Worm (Caenorhabditis elegans) whole organism, young adult: Measurements from ENCODE around the gene C56G2.5.

ENCODE experiments used
- C06A6.2 ChIP-seq: fragments of 200-800 bp; sonication (Bioruptor generic); conservative IDR thresholded peaks from 2 replicates; pipeline ENCODE4 v1.3.6; 2022; ENCODE audit warnings: missing genetic modification characterization, missing compliant biosample characterization
- akir-1 ChIP-seq: fragments of 200-800 bp; sonication (Bioruptor generic); optimal IDR thresholded peaks from 2 replicates; lab custom pipeline; 2018; ENCODE audit warnings: mild to moderate bottlenecking, missing genetic modification characterization, moderate library complexity, missing compliant biosample characterization
- dpl-1 ChIP-seq: fragments of 150-350 bp; optimal IDR thresholded peaks from 2 replicates; lab custom pipeline; 2014; ENCODE audit warnings: missing biosample characterization, missing genetic modification reagents, missing genetic modification characterization
- snpc-3.4 ChIP-seq: sonication (generic microtip); optimal IDR thresholded peaks from 2 replicates; lab custom pipeline; 2017; ENCODE audit warnings: missing genetic modification characterization, mild to moderate bottlenecking, missing compliant biosample characterization, antibody characterized with exemption, moderate library complexity, missing genotype, missing genetic modification reagents
- zfh-2 ChIP-seq: fragments of 200-800 bp; sonication (Bioruptor generic); conservative IDR thresholded peaks from 2 replicates; pipeline ENCODE4 v1.3.6; 2022; ENCODE audit warnings: missing genetic modification reagents, missing genetic modification characterization, missing compliant biosample characterization

DNA sequence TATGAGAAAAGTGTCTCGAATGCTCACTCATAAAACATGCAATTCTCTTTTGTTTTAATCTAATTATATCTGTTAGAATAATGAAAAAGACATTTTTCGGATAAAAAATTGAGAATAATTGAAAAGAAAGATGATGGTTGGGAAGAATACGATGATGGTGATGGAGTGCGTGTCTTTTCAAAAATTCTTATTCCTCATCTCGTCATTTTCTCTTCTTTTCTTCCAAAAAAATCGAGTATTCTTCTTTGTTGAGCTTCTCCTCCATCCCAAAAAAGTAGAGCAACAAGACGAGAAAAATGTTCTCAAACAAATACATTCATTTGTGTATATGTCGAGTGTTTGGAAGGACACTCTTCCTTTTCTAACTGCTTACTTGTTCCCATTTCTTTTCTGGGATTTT, 26.4 kb downstream of the C56G2.5 start:
- TF ChIP-seq dpl-1 (GFP tag; lab: Kevin White, UChicago) (no peak), zfh-2 (no peak), akir-1 (GFP tag; lab: Kevin White, UChicago) (no peak), snpc-3.4 (no peak), C06A6.2 (GFP tag; lab: Robert Waterston, UW) (no peak)
